Worm (Caenorhabditis elegans) whole organism, L1 larva: ENCODE results near the gene lin-66.
A peak's percentile ranks its signal among the peaks of the same experiment; 100 is the strongest.

ENCODE experiments used
- C04F5.9 ChIP-seq: sonication (generic microtip); optimal IDR thresholded peaks from 2 replicates; lab custom pipeline; 2016; ENCODE audit warnings: missing genetic modification characterization, missing compliant biosample characterization
- C34B4.2 ChIP-seq: sonication (generic microtip); optimal IDR thresholded peaks from 2 replicates; lab custom pipeline; 2017; ENCODE audit warnings: mild to moderate bottlenecking, missing genetic modification characterization, missing compliant biosample characterization
- F16B12.6 ChIP-seq: fragments of 150-350 bp; optimal IDR thresholded peaks from 2 replicates; lab custom pipeline; 2014; ENCODE audit warnings: missing biosample characterization, missing genetic modification characterization
- Y116A8C.19 ChIP-seq: sonication (generic microtip); optimal IDR thresholded peaks from 2 replicates; lab custom pipeline; 2016; ENCODE audit warnings: missing compliant biosample characterization, missing genetic modification characterization, borderline replicate concordance
- aha-1 ChIP-seq: fragments of 150-350 bp; optimal IDR thresholded peaks from 2 replicates; lab custom pipeline; 2014; ENCODE audit warnings: missing biosample characterization, missing genetic modification characterization
- ama-1 ChIP-seq: fragments of 150-350 bp; optimal IDR thresholded peaks from 2 replicates; lab custom pipeline; 2014
- ceh-63 ChIP-seq: fragments of 200-800 bp; sonication (Bioruptor generic); optimal IDR thresholded peaks from 2 replicates; lab custom pipeline; 2018; ENCODE audit warnings: mild to moderate bottlenecking, missing genetic modification characterization, missing compliant biosample characterization
- dpl-1 ChIP-seq, 3 experiments: fragments of 150-350 bp in 2 of 3; sonication (generic microtip) in 1 of 3; optimal IDR thresholded peaks; 2 replicates each; lab custom pipeline; 2014 to 2017; ENCODE audit warnings: missing biosample characterization in 3 of 3, missing genetic modification characterization in 3 of 3, missing genetic modification reagents in 3 of 3
- efl-1 ChIP-seq, 4 experiments: fragments of 150-350 bp; optimal IDR thresholded peaks in 3 of 4; peaks in 1 of 4; 1 replicate in 1 of 4; 2 replicates in 3 of 4; lab custom pipeline; 2014; ENCODE audit warnings: missing biosample characterization in 2 of 4, missing genetic modification characterization in 2 of 4, missing genetic modification reagents in 2 of 4
- egl-13 ChIP-seq: sonication (generic microtip); optimal IDR thresholded peaks from 2 replicates; lab custom pipeline; 2016; ENCODE audit warnings: missing genotype, missing genetic modification reagents, missing genetic modification characterization, missing compliant biosample characterization
- elt-2 ChIP-seq: sonication (generic microtip); optimal IDR thresholded peaks from 2 replicates; lab custom pipeline; 2016; ENCODE audit warnings: missing genetic modification characterization, mild to moderate bottlenecking, inconsistent platforms, missing compliant biosample characterization, missing genetic modification reagents
- fkh-10 ChIP-seq: sonication (generic microtip); optimal IDR thresholded peaks from 2 replicates; lab custom pipeline; 2017; ENCODE audit warnings: missing biosample characterization, missing genetic modification reagents, missing genetic modification characterization
- fkh-4 ChIP-seq: sonication (generic microtip); optimal IDR thresholded peaks from 2 replicates; lab custom pipeline; 2016; ENCODE audit warnings: missing compliant biosample characterization, missing genetic modification characterization, borderline replicate concordance
- fkh-8 ChIP-seq: sonication (generic microtip); optimal IDR thresholded peaks from 2 replicates; lab custom pipeline; 2016; ENCODE audit warnings: mild to moderate bottlenecking, missing genetic modification characterization, missing compliant biosample characterization
- grh-1 ChIP-seq: fragments of 200-800 bp; sonication (Bioruptor generic); IDR thresholded peaks from 2 replicates; pipeline ENCODE4 v1.3.6; 2022; ENCODE audit warnings: missing genetic modification reagents, missing genetic modification characterization, missing compliant biosample characterization
- hlh-4 ChIP-seq: sonication (generic microtip); optimal IDR thresholded peaks from 2 replicates; lab custom pipeline; 2016; ENCODE audit warnings: mild to moderate bottlenecking, missing genetic modification characterization, missing compliant biosample characterization
- irx-1 ChIP-seq: sonication (generic microtip); optimal IDR thresholded peaks from 2 replicates; lab custom pipeline; 2016; ENCODE audit warnings: missing genetic modification characterization, missing compliant biosample characterization
- lin-35 ChIP-seq, 2 experiments: fragments of 150-350 bp; optimal IDR thresholded peaks; 2 replicates each; lab custom pipeline; 2014; ENCODE audit warnings: missing biosample characterization in 2 of 2, missing genetic modification characterization in 2 of 2, missing genetic modification reagents in 2 of 2
- lin-39 ChIP-seq: fragments of 150-350 bp; optimal IDR thresholded peaks from 2 replicates; lab custom pipeline; 2014; ENCODE audit warnings: missing biosample characterization, missing genetic modification reagents, missing genetic modification characterization
- mep-1 ChIP-seq: fragments of 150-350 bp; optimal IDR thresholded peaks from 2 replicates; lab custom pipeline; 2014; ENCODE audit warnings: missing biosample characterization, missing genetic modification characterization
- nhr-11 ChIP-seq: fragments of 150-350 bp; optimal IDR thresholded peaks from 2 replicates; lab custom pipeline; 2014; ENCODE audit warnings: missing biosample characterization, missing genetic modification characterization
- nhr-237 ChIP-seq: fragments of 150-350 bp; optimal IDR thresholded peaks from 2 replicates; lab custom pipeline; 2014; ENCODE audit warnings: missing biosample characterization, missing genetic modification characterization
- nhr-47 ChIP-seq: sonication (generic microtip); optimal IDR thresholded peaks from 2 replicates; lab custom pipeline; 2016; ENCODE audit warnings: mild to moderate bottlenecking, missing genetic modification characterization, moderate library complexity, missing compliant biosample characterization
- nhr-77 ChIP-seq: fragments of 150-350 bp; optimal IDR thresholded peaks from 2 replicates; lab custom pipeline; 2014; ENCODE audit warnings: missing biosample characterization, missing genetic modification characterization
- nhr-84 ChIP-seq: sonication (generic microtip); optimal IDR thresholded peaks from 2 replicates; lab custom pipeline; 2017; ENCODE audit warnings: missing biosample characterization, missing genetic modification characterization
- pag-3 ChIP-seq: sonication (generic microtip); optimal IDR thresholded peaks from 2 replicates; lab custom pipeline; 2017; ENCODE audit warnings: missing genetic modification characterization, mild to moderate bottlenecking, missing compliant biosample characterization, antibody characterized with exemption, borderline replicate concordance; ENCODE audit not compliant: insufficient read depth
- pax-3 ChIP-seq: fragments of 200-800 bp; sonication (Bioruptor generic); optimal IDR thresholded peaks from 2 replicates; lab custom pipeline; 2018; ENCODE audit warnings: mild to moderate bottlenecking, missing genetic modification characterization, moderate library complexity, missing compliant biosample characterization
- pqm-1 ChIP-seq: sonication (generic microtip); optimal IDR thresholded peaks from 3 replicates; lab custom pipeline; 2017; ENCODE audit warnings: missing biosample characterization, missing genetic modification characterization
- rnt-1 ChIP-seq: sonication (generic microtip); optimal IDR thresholded peaks from 2 replicates; lab custom pipeline; 2016; ENCODE audit warnings: mild to moderate bottlenecking, missing genetic modification characterization, moderate library complexity, missing compliant biosample characterization
- skn-1 ChIP-seq: fragments of 150-350 bp; optimal IDR thresholded peaks from 2 replicates; lab custom pipeline; 2014; ENCODE audit warnings: missing biosample characterization, missing genetic modification characterization
- snu-23 ChIP-seq: sonication (generic microtip); optimal IDR thresholded peaks from 2 replicates; lab custom pipeline; 2016; ENCODE audit warnings: missing genetic modification characterization, missing compliant biosample characterization
- sptf-1 ChIP-seq: fragments of 150-350 bp; optimal IDR thresholded peaks from 2 replicates; lab custom pipeline; 2014; ENCODE audit warnings: missing biosample characterization, missing genetic modification characterization
- tbx-2 ChIP-seq: sonication (generic microtip); optimal IDR thresholded peaks from 2 replicates; lab custom pipeline; 2016; ENCODE audit warnings: missing genetic modification characterization, missing compliant biosample characterization
- tlp-1 ChIP-seq: fragments of 150-350 bp; optimal IDR thresholded peaks from 2 replicates; lab custom pipeline; 2014; ENCODE audit warnings: missing biosample characterization, missing genetic modification characterization
- unc-86 ChIP-seq: sonication (generic microtip); optimal IDR thresholded peaks from 2 replicates; lab custom pipeline; 2016; ENCODE audit warnings: missing genetic modification characterization, missing compliant biosample characterization
- unc-98 ChIP-seq: fragments of 200-800 bp; sonication (Bioruptor generic); IDR thresholded peaks from 2 replicates; pipeline ENCODE4 v1.3.6; 2022; ENCODE audit warnings: missing genetic modification characterization, missing compliant biosample characterization
- zag-1 ChIP-seq: fragments of 150-350 bp; optimal IDR thresholded peaks from 2 replicates; lab custom pipeline; 2014; ENCODE audit warnings: missing biosample characterization, missing genetic modification characterization

Gene lin-66

ce11 chrIV:13860459-13860858 is 27.4 kb upstream of the lin-66 start:
- TF ChIP-seq irx-1 (tag; lab: Kevin White, UChicago): no peak
- TF ChIP-seq efl-1 (optimal IDR thresholded peaks at IDR 0.05; lab: Kevin White, UChicago): no peak
- peak in 1 of 2 experiments; percentile 95 for TF ChIP-seq efl-1 (GFP tag; optimal IDR thresholded peaks at IDR 0.05 in 1 of 2; lab: Kevin White, UChicago)
- TF ChIP-seq lin-35 (GFP tag; optimal IDR thresholded peaks at IDR 0.05; lab: Kevin White, UChicago): peak in 1 of 2 experiments; percentile 26
- peak in 1 of 3 experiments; percentile 18 for TF ChIP-seq dpl-1 (GFP tag; optimal IDR thresholded peaks at IDR 0.05; lab: Kevin White, UChicago)
- TF ChIP-seq, all 84 proteins: peak for 3

ce11 chrIV:13862003-13862402 is 25.9 kb upstream of the lin-66 start:
- 0 out of 2 replicates have a peak, but pooled peaks have one; percentile 6 for TF ChIP-seq unc-98 (GFP tag; lab: Robert Waterston, UW)

ce11 chrIV:13865172-13865571 is 22.7 kb upstream of the lin-66 start, which contains the start of gene vamp-8:
TSS of gene vamp-8 (minus strand) at chrIV:13865196.
- TF ChIP-seq skn-1 (tag; lab: Kevin White, UChicago) (peak; percentile 28), nhr-77 (tag; lab: Kevin White, UChicago) (peak; percentile 1), pag-3 (tag; lab: Kevin White, UChicago) (no peak), tbx-2 (tag; lab: Kevin White, UChicago) (no peak)

DNA sequence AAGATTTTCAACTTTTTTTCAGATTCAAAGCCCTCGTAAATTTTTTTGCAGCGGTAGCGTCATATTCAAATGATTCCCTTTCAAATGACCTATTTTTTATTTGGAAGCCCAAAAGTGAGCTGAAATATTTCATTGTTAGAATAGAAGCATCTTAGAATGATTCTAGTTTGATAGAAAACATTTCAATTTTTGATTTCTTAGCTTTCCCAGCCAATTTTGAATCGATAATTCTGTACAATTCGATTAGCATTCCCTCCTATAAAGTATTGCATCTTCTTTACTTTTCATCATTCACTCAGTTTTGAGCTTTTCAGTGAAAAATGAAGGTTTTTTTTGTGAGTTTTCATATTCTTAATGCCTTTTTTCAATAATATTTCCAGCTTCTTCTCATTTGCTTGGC is 21.1 kb upstream of the lin-66 start, which contains the start of gene B0513.90:
B0513.90 (plus strand) TSS at position 301 of the 400 bp plus-strand sequence.
- TF ChIP-seq aha-1: no peak
- TF ChIP-seq efl-1 (optimal IDR thresholded peaks at IDR 0.05; lab: Kevin White, UChicago): no peak
- peak in 1 of 2 experiments; percentile 12 for TF ChIP-seq efl-1 (GFP tag; optimal IDR thresholded peaks at IDR 0.05 in 1 of 2; lab: Kevin White, UChicago)

ce11 chrIV:13870085-13870484 is 17.8 kb upstream of the lin-66 start:
- no peak for TF ChIP-seq irx-1 (tag; lab: Kevin White, UChicago)
- no peak for TF ChIP-seq nhr-77 (tag; lab: Kevin White, UChicago)
- TF ChIP-seq sptf-1 (tag; lab: Kevin White, UChicago): no peak
- TF ChIP-seq nhr-84 (tag; lab: Kevin White, UChicago): no peak
- TF ChIP-seq egl-13: no peak
- TF ChIP-seq nhr-47: no peak
- TF ChIP-seq C34B4.2: no peak
- no peak for TF ChIP-seq lin-39 (tag; lab: Kevin White, UChicago)
- TF ChIP-seq ama-1 (lab: Kevin White, UChicago): no peak
- TF ChIP-seq mep-1: no peak
- TF ChIP-seq zag-1 (tag; lab: Kevin White, UChicago): no peak

DNA sequence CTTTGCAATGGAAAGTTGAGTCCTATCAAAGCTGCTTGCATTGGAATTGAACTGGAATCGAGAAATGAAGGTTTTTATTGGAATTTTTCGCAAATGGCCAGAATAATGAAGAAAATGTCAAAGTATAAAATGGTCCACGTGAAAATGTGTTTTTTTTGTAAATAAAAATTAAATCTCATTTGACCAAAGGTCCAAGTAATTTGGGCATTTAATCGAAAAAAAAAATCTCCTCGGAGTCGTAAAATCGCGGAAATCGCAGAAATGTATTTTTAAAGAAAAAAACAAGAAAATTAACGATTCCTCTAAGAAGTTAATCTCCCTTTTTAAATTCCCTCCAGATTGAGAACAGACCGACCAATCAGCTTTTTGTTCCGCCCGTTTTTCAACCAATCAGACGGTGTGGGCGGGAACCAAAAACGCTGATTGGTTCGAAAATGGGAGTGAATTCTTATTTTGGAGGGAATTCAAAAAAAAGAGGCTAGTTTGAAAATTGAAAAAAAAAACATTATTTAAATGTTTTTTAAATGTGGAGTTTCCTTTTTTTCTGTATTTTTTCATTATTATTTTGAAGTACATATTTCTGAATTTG is 11.2 kb upstream of the lin-66 start, which contains the start of gene prdh-1:
prdh-1 (minus strand) TSS at position 51 of the 589 bp plus-strand sequence.
- TF ChIP-seq nhr-11 (tag; lab: Kevin White, UChicago) (no peak), efl-1 (optimal IDR thresholded peaks at IDR 0.05; lab: Kevin White, UChicago) (no peak), efl-1 (GFP tag; optimal IDR thresholded peaks at IDR 0.05 in 1 of 2; lab: Kevin White, UChicago) (peak in 1 of 2 experiments; percentile 47), fkh-4 (tag; lab: Kevin White, UChicago) (no peak)

DNA sequence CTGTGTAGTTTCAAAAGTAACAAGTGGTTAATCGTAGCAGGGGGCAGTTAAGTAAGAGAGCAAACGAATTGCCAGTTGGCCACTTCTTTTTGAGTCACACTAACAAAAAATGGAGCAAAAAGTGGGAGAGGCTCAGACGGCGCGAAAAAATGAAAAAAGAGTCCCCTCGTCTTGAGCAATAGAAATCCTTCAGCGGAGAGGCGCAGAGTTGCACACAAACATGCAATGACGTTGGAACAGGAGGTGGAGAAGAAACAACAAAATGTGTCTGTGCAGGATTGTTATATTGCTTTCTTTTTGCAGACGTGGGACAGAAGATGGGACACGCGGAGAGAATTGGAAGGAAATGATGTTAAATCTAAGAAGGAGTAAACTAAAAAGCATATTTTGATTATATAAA is 10.2 kb upstream of the lin-66 start:
- TF ChIP-seq elt-2 (tag; lab: Kevin White, UChicago) (no peak), egl-13 (no peak), fkh-10 (GFP tag; lab: Kevin White, UChicago) (peak; percentile 7), hlh-4 (tag; lab: Kevin White, UChicago) (no peak), pqm-1 (tag; lab: Kevin White, UChicago) (no peak), tlp-1 (tag; lab: Kevin White, UChicago) (no peak), ceh-63 (GFP tag; lab: Kevin White, UChicago) (no peak), lin-39 (tag; lab: Kevin White, UChicago) (no peak), snu-23 (GFP tag; lab: Kevin White, UChicago) (peak; percentile 53), unc-86 (no peak), sptf-1 (tag; lab: Kevin White, UChicago) (no peak), nhr-84 (tag; lab: Kevin White, UChicago) (no peak), rnt-1 (tag; lab: Kevin White, UChicago) (peak; percentile 71), fkh-8 (tag; lab: Kevin White, UChicago) (peak; percentile 38), zag-1 (tag; lab: Kevin White, UChicago) (no peak), F16B12.6 (tag; lab: Kevin White, UChicago) (no peak), aha-1 (no peak), Y116A8C.19 (tag; lab: Kevin White, UChicago) (no peak), nhr-77 (tag; lab: Kevin White, UChicago) (no peak), mep-1 (peak; percentile 27), nhr-237 (no peak), pax-3 (tag; lab: Kevin White, UChicago) (no peak), grh-1 (no peak), C34B4.2 (no peak), C04F5.9 (no peak)
